Comparison of ENCODE assay signal across 3 worm cellular contexts in the genomic region with DNA sequence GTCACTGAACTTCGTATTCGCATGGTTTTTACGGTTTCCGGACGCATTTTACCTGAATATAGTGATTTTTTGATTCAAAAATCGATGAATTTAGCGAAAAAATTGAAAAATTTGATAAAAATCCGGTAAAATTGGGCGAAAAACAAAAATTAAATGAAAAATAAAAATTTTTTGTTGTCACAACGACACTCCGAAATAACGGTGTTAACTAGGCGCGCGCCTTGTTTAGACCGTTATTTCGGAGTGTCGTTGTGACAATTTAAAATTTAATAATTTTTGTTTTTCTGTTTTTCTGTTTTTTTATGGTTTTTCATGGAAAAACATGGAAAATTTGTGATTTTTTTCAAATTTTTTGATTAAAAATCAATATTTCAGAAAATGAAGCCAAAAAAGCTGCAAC.
TF ChIP-seq lines count a peak whose summit lies in the region.

A gene (minus strand): TSS at position 52 of the 400 bp plus-strand sequence.
A gene (plus strand): TSS at position 370 of the 400 bp plus-strand sequence.

TF ChIP-seq in whole organism, L1 larva, 84 proteins besides CTCF, POLR2A, EP300 and RAD21 (continued from another document):
- TF ChIP-seq fkh-10 (GFP tag; optimal IDR thresholded peaks at IDR 0.05; lab: Kevin White, UChicago) (no peak), pqm-1 (tag; optimal IDR thresholded peaks at IDR 0.05; lab: Kevin White, UChicago) (no peak), nhr-85 (tag; lab: Kevin White, UChicago) (peak; percentile 80), ztf-11 (tag; optimal IDR thresholded peaks at IDR 0.05; lab: Kevin White, UChicago) (peak in 1 of 2 experiments; percentile 5), nhr-77 (tag; optimal IDR thresholded peaks at IDR 0.05; lab: Kevin White, UChicago) (no peak), lin-39 (tag; optimal IDR thresholded peaks at IDR 0.05; lab: Kevin White, UChicago) (peak; percentile 4), lsy-2 (tag; optimal IDR thresholded peaks at IDR 0.05; lab: Kevin White, UChicago) (peak; percentile 83 to 87), elt-2 (tag; optimal IDR thresholded peaks at IDR 0.05; lab: Kevin White, UChicago) (no peak), unc-130 (tag; optimal IDR thresholded peaks at IDR 0.05; lab: Kevin White, UChicago) (peak; percentile 75), fkh-4 (tag; optimal IDR thresholded peaks at IDR 0.05; lab: Kevin White, UChicago; ENCODE audit: borderline replicate concordance) (no peak), Y116A8C.19 (tag; optimal IDR thresholded peaks at IDR 0.05; lab: Kevin White, UChicago; ENCODE audit: borderline replicate concordance) (no peak), tbx-2 (tag; optimal IDR thresholded peaks at IDR 0.05; lab: Kevin White, UChicago) (peak; percentile 51), egl-27 (tag; optimal IDR thresholded peaks at IDR 0.05; lab: Kevin White, UChicago) (no peak), ztf-4 (tag; optimal IDR thresholded peaks at IDR 0.05; lab: Kevin White, UChicago) (no peak), mdl-1 (tag; optimal IDR thresholded peaks at IDR 0.05; lab: Kevin White, UChicago) (peak in 1 of 2 experiments; percentile 5), hlh-4 (tag; optimal IDR thresholded peaks at IDR 0.05; lab: Kevin White, UChicago) (no peak), ceh-82 (tag; optimal IDR thresholded peaks at IDR 0.05; lab: Kevin White, UChicago) (peak; percentile 68 to 80 (median 72)), lir-3 (tag; optimal IDR thresholded peaks at IDR 0.05; lab: Kevin White, UChicago; ENCODE audit: poor library complexity) (no peak), snu-23 (GFP tag; optimal IDR thresholded peaks at IDR 0.05; lab: Kevin White, UChicago) (no peak), lin-35 (GFP tag; optimal IDR thresholded peaks at IDR 0.05; lab: Kevin White, UChicago) (peak; percentile 71 to 76), egl-13 (tag; optimal IDR thresholded peaks at IDR 0.05; lab: Kevin White, UChicago) (no peak), lin-15B (tag; optimal IDR thresholded peaks at IDR 0.05; lab: Kevin White, UChicago) (peak; percentile 63), ces-1 (GFP tag; optimal IDR thresholded peaks at IDR 0.05; lab: Kevin White, UChicago) (no peak), mep-1 (tag; optimal IDR thresholded peaks at IDR 0.05; lab: Kevin White, UChicago) (peak; percentile 84), ceh-8 (GFP tag; optimal IDR thresholded peaks at IDR 0.05; lab: Kevin White, UChicago) (peak; percentile 25), aly-2 (tag; optimal IDR thresholded peaks at IDR 0.05; lab: Kevin White, UChicago) (no peak), ama-1 (optimal IDR thresholded peaks at IDR 0.05; lab: Kevin White, UChicago) (no peak), rnt-1 (tag; optimal IDR thresholded peaks at IDR 0.05; lab: Kevin White, UChicago) (no peak), fkh-8 (tag; optimal IDR thresholded peaks at IDR 0.05; lab: Kevin White, UChicago) (peak; percentile 58), C34B4.2 (tag; optimal IDR thresholded peaks at IDR 0.05; lab: Kevin White, UChicago) (no peak), xbp-1 (tag; optimal IDR thresholded peaks at IDR 0.05; lab: Kevin White, UChicago) (peak; percentile 57), snpc-4 (tag; optimal IDR thresholded peaks at IDR 0.05; lab: Kevin White, UChicago) (peak; percentile 46), nhr-84 (tag; optimal IDR thresholded peaks at IDR 0.05; lab: Kevin White, UChicago) (no peak), C16A3.4 (tag; optimal IDR thresholded peaks at IDR 0.05; lab: Kevin White, UChicago) (peak; percentile 25), sptf-1 (tag; optimal IDR thresholded peaks at IDR 0.05; lab: Kevin White, UChicago) (no peak), pax-3 (tag; optimal IDR thresholded peaks at IDR 0.05; lab: Kevin White, UChicago) (no peak), ceh-63 (GFP tag; optimal IDR thresholded peaks at IDR 0.05; lab: Kevin White, UChicago) (no peak), C04F5.9 (tag; optimal IDR thresholded peaks at IDR 0.05; lab: Kevin White, UChicago) (no peak), efl-1 (optimal IDR thresholded peaks at IDR 0.05; lab: Kevin White, UChicago) (peak; percentile 53 to 68), efl-1 (GFP tag; optimal IDR thresholded peaks at IDR 0.05 in 1 of 2; lab: Kevin White, UChicago) (peak; percentile 79 to 94), unc-86 (tag; optimal IDR thresholded peaks at IDR 0.05; lab: Kevin White, UChicago) (peak; percentile 58), nhr-237 (tag; optimal IDR thresholded peaks at IDR 0.05; lab: Kevin White, UChicago) (no peak), lin-13 (GFP tag; optimal IDR thresholded peaks at IDR 0.05; lab: Kevin White, UChicago) (peak; percentile 64)

TF ChIP-seq in whole organism, L2 larva, 48 proteins besides CTCF, POLR2A, EP300 and RAD21 (continued from another document):
- no peak for TF ChIP-seq alr-1 (tag; optimal IDR thresholded peaks at IDR 0.05; lab: Kevin White, UChicago)

TF ChIP-seq in whole organism, L4 larva, 104 proteins besides CTCF, POLR2A, EP300 and RAD21 (continued from another document):
- TF ChIP-seq attf-4 (tag; optimal IDR thresholded peaks at IDR 0.05; lab: Kevin White, UChicago) = no peak
- no peak for TF ChIP-seq Y5F2A.4 (GFP tag; optimal IDR thresholded peaks at IDR 0.05; lab: Kevin White, UChicago)
- no peak for TF ChIP-seq jun-1 (tag; optimal IDR thresholded peaks at IDR 0.05; lab: Kevin White, UChicago)
- TF ChIP-seq madf-5 (GFP tag; IDR thresholded peaks at IDR 0.05; lab: Robert Waterston, UW) = no peak
- peak; percentile 68 for TF ChIP-seq mep-1 (tag; optimal IDR thresholded peaks at IDR 0.05; lab: Kevin White, UChicago)
- TF ChIP-seq fkh-10 (GFP tag; optimal IDR thresholded peaks at IDR 0.05; lab: Kevin White, UChicago) = no peak
- no peak for TF ChIP-seq unc-62 (GFP tag; optimal IDR thresholded peaks at IDR 0.05 in 1 of 2; lab: Kevin White, UChicago)
- TF ChIP-seq unc-62 (tag; optimal IDR thresholded peaks at IDR 0.05; lab: Kevin White, UChicago) = no peak
- no peak for TF ChIP-seq cey-2 (tag; optimal IDR thresholded peaks at IDR 0.05; lab: Kevin White, UChicago; ENCODE audit: borderline replicate concordance, insufficient read depth)
- TF ChIP-seq nhr-6 (tag; optimal IDR thresholded peaks at IDR 0.05; lab: Kevin White, UChicago) = peak; percentile 18
- peak; percentile 98 for TF ChIP-seq T20F7.1 (GFP tag; optimal IDR thresholded peaks at IDR 0.05; lab: Kevin White, UChicago)
- TF ChIP-seq nhr-48 (tag; optimal IDR thresholded peaks at IDR 0.05; lab: Kevin White, UChicago) = no peak
- no peak for TF ChIP-seq F44E2.7 (GFP tag; IDR thresholded peaks at IDR 0.05; lab: Robert Waterston, UW)
- no peak for TF ChIP-seq nhr-76 (tag; optimal IDR thresholded peaks at IDR 0.05; lab: Kevin White, UChicago)
- TF ChIP-seq ceh-44 (GFP tag; IDR thresholded peaks at IDR 0.05; lab: Robert Waterston, UW) = no peak
- TF ChIP-seq daf-19 (GFP tag; conservative IDR thresholded peaks at IDR 0.05; lab: Robert Waterston, UW) = no peak
- TF ChIP-seq ctbp-1 (GFP tag; IDR thresholded peaks at IDR 0.05; lab: Robert Waterston, UW) = no peak
- TF ChIP-seq Y75B8A.6 (GFP tag; IDR thresholded peaks at IDR 0.05; lab: Robert Waterston, UW) = no peak
- TF ChIP-seq F26F4.8 (GFP tag; conservative IDR thresholded peaks at IDR 0.05; lab: Robert Waterston, UW) = no peak
- no peak for TF ChIP-seq ZK337.2 (GFP tag; IDR thresholded peaks at IDR 0.05; lab: Robert Waterston, UW)
- no peak for TF ChIP-seq nhr-237 (tag; optimal IDR thresholded peaks at IDR 0.05; lab: Kevin White, UChicago)
- no peak for TF ChIP-seq T26A8.4 (GFP tag; IDR thresholded peaks at IDR 0.05; lab: Robert Waterston, UW)
- no peak for TF ChIP-seq nhr-77 (tag; optimal IDR thresholded peaks at IDR 0.05; lab: Kevin White, UChicago)
- TF ChIP-seq hif-1 (tag; optimal IDR thresholded peaks at IDR 0.05; lab: Kevin White, UChicago) = no peak
- no peak for TF ChIP-seq tag-97 (GFP tag; IDR thresholded peaks at IDR 0.05; lab: Robert Waterston, UW)
- peak; percentile 97 for TF ChIP-seq Y48G9A.11 (GFP tag; IDR thresholded peaks at IDR 0.05; lab: Robert Waterston, UW)
- no peak for TF ChIP-seq pqm-1 (tag; optimal IDR thresholded peaks at IDR 0.05; lab: Kevin White, UChicago)
- no peak for TF ChIP-seq ceh-82 (tag; optimal IDR thresholded peaks at IDR 0.05; lab: Kevin White, UChicago)
- no peak for TF ChIP-seq arid-1 (GFP tag; conservative IDR thresholded peaks at IDR 0.05; lab: Robert Waterston, UW)
- no peak for TF ChIP-seq nhr-10 (tag; optimal IDR thresholded peaks at IDR 0.05; lab: Kevin White, UChicago)
- TF ChIP-seq daf-16 (GFP tag; optimal IDR thresholded peaks at IDR 0.05; lab: Kevin White, UChicago) = no peak
- TF ChIP-seq daf-16 (tag; optimal IDR thresholded peaks at IDR 0.05; lab: Kevin White, UChicago) = peak; percentile 37
- no peak for TF ChIP-seq unc-39 (tag; optimal IDR thresholded peaks at IDR 0.05; lab: Kevin White, UChicago)
- no peak for TF ChIP-seq pha-4 (GFP tag; IDR thresholded peaks at IDR 0.05; lab: Robert Waterston, UW)
- TF ChIP-seq pha-4 (tag; optimal IDR thresholded peaks at IDR 0.05; lab: Kevin White, UChicago) = peak; percentile 53
- TF ChIP-seq spr-1 (tag; optimal IDR thresholded peaks at IDR 0.05; lab: Kevin White, UChicago) = no peak
- TF ChIP-seq lsy-2 (tag; optimal IDR thresholded peaks at IDR 0.05; lab: Kevin White, UChicago) = peak in 1 of 2 experiments; percentile 90
- peak; percentile 11 for TF ChIP-seq rbr-2 (tag; optimal IDR thresholded peaks at IDR 0.05; lab: Kevin White, UChicago)
- no peak for TF ChIP-seq lin-13 (GFP tag; optimal IDR thresholded peaks at IDR 0.05; lab: Kevin White, UChicago)
- TF ChIP-seq ceh-32 (tag; optimal IDR thresholded peaks at IDR 0.05; lab: Kevin White, UChicago; ENCODE audit: poor library complexity) = no peak
- TF ChIP-seq zfp-2 (tag; optimal IDR thresholded peaks at IDR 0.05; lab: Kevin White, UChicago) = no peak
- no peak for TF ChIP-seq lir-3 (tag; optimal IDR thresholded peaks at IDR 0.05; lab: Kevin White, UChicago)
- peak; percentile 23 for TF ChIP-seq hlh-30 (tag; optimal IDR thresholded peaks at IDR 0.05; lab: Kevin White, UChicago; ENCODE audit: insufficient read depth)
- TF ChIP-seq nhr-41 (GFP tag; IDR thresholded peaks at IDR 0.05; lab: Robert Waterston, UW) = no peak
- no peak for TF ChIP-seq aha-1 (tag; lab: Kevin White, UChicago)
- TF ChIP-seq ces-1 (GFP tag; optimal IDR thresholded peaks at IDR 0.05; lab: Kevin White, UChicago) = no peak
- TF ChIP-seq lin-15B (tag; optimal IDR thresholded peaks at IDR 0.05; lab: Kevin White, UChicago) = no peak
- no peak for TF ChIP-seq ZK546.5 (tag; optimal IDR thresholded peaks at IDR 0.05; lab: Kevin White, UChicago)
- peak; percentile 64 for TF ChIP-seq lin-38 (GFP tag; IDR thresholded peaks at IDR 0.05; lab: Robert Waterston, UW)
- TF ChIP-seq madf-9 (GFP tag; conservative IDR thresholded peaks at IDR 0.05; lab: Robert Waterston, UW) = no peak
- no peak for TF ChIP-seq nhr-28 (tag; optimal IDR thresholded peaks at IDR 0.05; lab: Kevin White, UChicago)
- no peak for TF ChIP-seq egl-43 (GFP tag; IDR thresholded peaks at IDR 0.05; lab: Robert Waterston, UW)
- TF ChIP-seq skn-1 (tag; optimal IDR thresholded peaks at IDR 0.05; lab: Kevin White, UChicago) = no peak
- no peak for TF ChIP-seq ceh-62 (tag; optimal IDR thresholded peaks at IDR 0.05; lab: Kevin White, UChicago)
- no peak for TF ChIP-seq nhr-102 (tag; optimal IDR thresholded peaks at IDR 0.05; lab: Kevin White, UChicago)
- TF ChIP-seq lin-29 (GFP tag; IDR thresholded peaks at IDR 0.05; lab: Robert Waterston, UW) = no peak
- no peak for TF ChIP-seq daf-8 (GFP tag; IDR thresholded peaks at IDR 0.05; lab: Robert Waterston, UW)
